Worm (Caenorhabditis elegans): ENCODE measurements around the gene F13E9.9.

DNA sequence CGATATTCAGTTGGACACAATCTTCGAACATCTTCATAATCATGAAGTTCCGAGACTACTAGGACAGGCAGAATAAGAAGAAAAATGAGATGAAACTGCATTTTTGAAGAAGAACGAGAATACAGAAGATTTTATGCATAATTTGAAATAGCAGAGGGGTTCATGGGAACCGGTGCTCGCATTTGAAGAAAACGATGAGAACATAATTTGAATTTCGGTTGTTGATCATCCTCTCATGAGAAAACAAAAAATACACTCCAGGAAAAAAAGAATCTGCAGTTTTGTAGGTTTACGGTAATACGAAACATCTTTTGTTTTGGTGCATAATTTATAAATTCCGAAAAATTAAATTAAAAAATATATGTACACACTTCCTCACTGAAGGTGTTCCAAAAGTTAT lies 13.1 kb downstream of the F13E9.9 start, which contains the start of gene srlf-11:
- no peak for TF ChIP-seq rnt-1 (tag; optimal IDR thresholded peaks at IDR 0.05)
- no peak for TF ChIP-seq ztf-11 (tag; optimal IDR thresholded peaks at IDR 0.05)
- no peak for TF ChIP-seq nhr-84 (tag; optimal IDR thresholded peaks at IDR 0.05)
- no peak for TF ChIP-seq ces-1 (GFP tag; optimal IDR thresholded peaks at IDR 0.05)
- no peak for TF ChIP-seq jun-1 (tag; optimal IDR thresholded peaks at IDR 0.05)
- no peak for TF ChIP-seq nhr-76 (tag; optimal IDR thresholded peaks at IDR 0.05)
- TF ChIP-seq Y116A8C.19 (tag; optimal IDR thresholded peaks at IDR 0.05; ENCODE audit: borderline replicate concordance), result no peak
- TF ChIP-seq unc-62 (GFP tag; optimal IDR thresholded peaks at IDR 0.05), result no peak
- no peak for TF ChIP-seq elt-3 (tag; optimal IDR thresholded peaks at IDR 0.05)
- no peak for TF ChIP-seq nhr-77 (tag; optimal IDR thresholded peaks at IDR 0.05)
- no peak for TF ChIP-seq unc-130 (tag; optimal IDR thresholded peaks at IDR 0.05)
- TF ChIP-seq nhr-12 (tag; optimal IDR thresholded peaks at IDR 0.05), result no peak
- TF ChIP-seq ceh-82 (tag; optimal IDR thresholded peaks at IDR 0.05), result no peak
- TF ChIP-seq nhr-11 (tag; optimal IDR thresholded peaks at IDR 0.05), result no peak

Measured in whole organism, L1 larva.